Worm (Caenorhabditis elegans) whole organism, early embryonic: Measurements from ENCODE around the gene bet-2.

Experiments used
- B0310.2 ChIP-seq: sonication (generic microtip); optimal IDR thresholded peaks from 2 replicates; lab custom pipeline; 2016; ENCODE audit warnings: mild to moderate bottlenecking, missing genetic modification characterization, missing compliant biosample characterization
- ama-1 ChIP-seq: fragments of 150-350 bp; optimal IDR thresholded peaks from 2 replicates; lab custom pipeline; 2014
- pes-1 ChIP-seq: fragments of 200-800 bp; sonication (Bioruptor generic); IDR thresholded peaks from 2 replicates; pipeline ENCODE4 v1.3.6; 2022; ENCODE audit warnings: missing genetic modification reagents, missing genetic modification characterization, missing compliant biosample characterization

DNA sequence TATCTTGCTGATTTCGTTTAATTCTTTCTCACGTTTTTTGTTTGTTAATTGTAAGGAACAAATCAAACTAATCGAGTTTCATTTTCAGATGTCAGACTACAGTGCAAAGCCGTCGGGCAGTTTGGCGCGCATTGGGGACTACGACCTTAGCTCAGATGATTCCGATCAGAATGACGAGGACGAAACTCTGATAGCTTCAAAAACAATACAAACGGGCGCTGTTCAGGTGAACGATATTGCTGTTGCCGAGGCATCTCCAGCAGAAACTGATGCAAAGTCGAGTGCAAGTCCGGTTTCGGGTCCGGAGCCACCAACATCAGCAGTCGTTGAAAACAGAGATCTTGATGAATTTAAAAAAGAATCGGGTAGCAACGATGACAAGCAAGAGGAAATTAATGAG is at the start of gene bet-2:
- TF ChIP-seq ama-1 (no peak), B0310.2 (tag; lab: Kevin White, UChicago) (no peak), pes-1 (GFP tag; lab: Robert Waterston, UW) (no peak)
